Worm (Caenorhabditis elegans): ENCODE measurements around the gene F01F1.15.

Gene F01F1.15

DNA sequence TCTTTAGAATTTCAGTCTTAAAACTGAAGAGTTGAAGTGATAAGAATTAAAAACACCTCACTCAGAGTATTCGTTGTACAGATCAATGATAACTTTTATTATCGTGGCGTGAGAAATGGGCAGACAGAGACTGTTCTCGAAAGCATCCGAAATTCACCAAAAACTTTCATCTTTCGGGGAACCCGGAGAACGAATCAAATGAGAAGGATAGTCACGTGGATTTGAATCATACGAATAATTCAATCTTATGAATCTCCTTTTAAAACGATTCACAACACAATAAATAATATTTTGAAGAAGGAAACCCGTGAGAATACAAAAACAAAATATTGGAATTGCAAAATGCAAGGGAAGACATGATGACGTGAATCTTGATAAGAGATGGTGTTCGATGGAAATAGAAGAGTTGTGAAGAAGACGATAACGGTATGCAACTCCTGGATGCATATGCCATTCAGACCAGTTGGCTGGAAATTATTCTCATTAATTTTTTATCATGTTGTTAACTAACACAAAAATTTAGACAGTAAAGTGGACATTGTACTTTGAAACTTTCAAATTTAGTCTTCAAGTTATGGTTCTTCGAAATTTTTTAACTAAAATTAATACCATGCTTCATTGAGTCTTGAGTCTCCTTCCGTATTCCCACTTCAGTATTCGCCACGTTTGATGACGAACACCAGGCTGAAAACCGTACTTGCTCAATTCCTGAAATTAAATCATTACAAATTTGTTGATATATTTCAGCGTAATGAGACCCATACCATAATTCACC is 7.7 kb upstream of the F01F1.15 start (continued):
- TF ChIP-seq akir-1 (GFP tag; optimal IDR thresholded peaks at IDR 0.05): no peak
- peak; percentile 43 for TF ChIP-seq ama-1 (optimal IDR thresholded peaks at IDR 0.05)
- TF ChIP-seq ama-1 (GFP tag; optimal IDR thresholded peaks at IDR 0.05): no peak
- TF ChIP-seq ztf-22 (GFP tag; optimal IDR thresholded peaks at IDR 0.05): no peak
- no peak for TF ChIP-seq Y56A3A.18 (GFP tag; IDR thresholded peaks at IDR 0.05)
- TF ChIP-seq ztf-28 (GFP tag; IDR thresholded peaks at IDR 0.05): no peak
- TF ChIP-seq mcd-1 (GFP tag; IDR thresholded peaks at IDR 0.05): no peak
- TF ChIP-seq ztf-18 (tag; optimal IDR thresholded peaks at IDR 0.05): no peak
- no peak for TF ChIP-seq nfyb-1 (GFP tag; IDR thresholded peaks at IDR 0.05)
- no peak for TF ChIP-seq bed-2 (GFP tag; IDR thresholded peaks at IDR 0.05)
- no peak for TF ChIP-seq ceh-27 (GFP tag; optimal IDR thresholded peaks at IDR 0.05)
- TF ChIP-seq tbx-9 (tag; optimal IDR thresholded peaks at IDR 0.05; ENCODE audit: borderline replicate concordance): no peak
- 0 out of 2 replicates have a peak, but pooled peaks have one; percentile 20 for TF ChIP-seq hsf-1 (GFP tag; IDR thresholded peaks at IDR 0.05)
- no peak for TF ChIP-seq egl-44 (GFP tag; IDR thresholded peaks at IDR 0.05)
- 0 out of 2 replicates have a peak, but pooled peaks have one; percentile 7 for TF ChIP-seq hmg-1.2 (GFP tag; IDR thresholded peaks at IDR 0.05)
- TF ChIP-seq attf-3 (GFP tag; conservative IDR thresholded peaks at IDR 0.05): no peak
- no peak for TF ChIP-seq D2030.7 (GFP tag; IDR thresholded peaks at IDR 0.05)
- no peak for TF ChIP-seq ztf-6 (GFP tag; IDR thresholded peaks at IDR 0.05)
- TF ChIP-seq lin-35 (GFP tag; optimal IDR thresholded peaks at IDR 0.05): no peak
- TF ChIP-seq B0019.2 (GFP tag; conservative IDR thresholded peaks at IDR 0.05): no peak
- TF ChIP-seq B0261.1 (tag; optimal IDR thresholded peaks at IDR 0.05): no peak
- TF ChIP-seq ztf-3 (GFP tag; optimal IDR thresholded peaks at IDR 0.05): no peak
- no peak for TF ChIP-seq lir-1 (GFP tag; conservative IDR thresholded peaks at IDR 0.05)
- no peak for TF ChIP-seq attf-5 (GFP tag; optimal IDR thresholded peaks at IDR 0.05)
- TF ChIP-seq snpc-1.1 (tag; optimal IDR thresholded peaks at IDR 0.05; ENCODE audit: insufficient read depth): no peak
- TF ChIP-seq nfya-1 (tag; optimal IDR thresholded peaks at IDR 0.05; ENCODE audit: borderline replicate concordance, insufficient read depth): no peak
- no peak for TF ChIP-seq F55B11.4 (tag; optimal IDR thresholded peaks at IDR 0.05; ENCODE audit: borderline replicate concordance, insufficient read depth)
- TF ChIP-seq ztf-25 (GFP tag; IDR thresholded peaks at IDR 0.05): no peak
- TF ChIP-seq F33H1.4 (GFP tag; IDR thresholded peaks at IDR 0.05): no peak
- no peak for TF ChIP-seq ccch-3 (GFP tag; optimal IDR thresholded peaks at IDR 0.05)
- TF ChIP-seq zfh-2 (GFP tag; conservative IDR thresholded peaks at IDR 0.05): no peak
- no peak for TF ChIP-seq somi-1 (GFP tag; optimal IDR thresholded peaks at IDR 0.05)
- TF ChIP-seq F22D6.2 (tag; optimal IDR thresholded peaks at IDR 0.05): no peak
- TF ChIP-seq dpl-1 (GFP tag; optimal IDR thresholded peaks at IDR 0.05): no peak
- no peak for TF ChIP-seq nhr-27 (tag; optimal IDR thresholded peaks at IDR 0.05)
- TF ChIP-seq snpc-4 (GFP tag; optimal IDR thresholded peaks at IDR 0.05): no peak
- TF ChIP-seq snpc-4 (tag; optimal IDR thresholded peaks at IDR 0.05): no peak
- no peak for TF ChIP-seq Y95B8A.8 (GFP tag; IDR thresholded peaks at IDR 0.05)
- no peak for TF ChIP-seq efl-1 (GFP tag; optimal IDR thresholded peaks at IDR 0.05)
- TF ChIP-seq ceh-79 (tag; optimal IDR thresholded peaks at IDR 0.05): no peak
- no peak for TF ChIP-seq F37B4.10 (GFP tag; IDR thresholded peaks at IDR 0.05)
- TF ChIP-seq madf-8 (GFP tag; conservative IDR thresholded peaks at IDR 0.05): no peak
- TF ChIP-seq cebp-1 (GFP tag; IDR thresholded peaks at IDR 0.05): no peak
- peak; percentile 8 for TF ChIP-seq cebp-1 (tag; optimal IDR thresholded peaks at IDR 0.05)
- TF ChIP-seq madf-6 (GFP tag; IDR thresholded peaks at IDR 0.05): no peak
- TF ChIP-seq sea-2 (GFP tag; IDR thresholded peaks at IDR 0.05): no peak

Measured in whole organism, young adult.